Worm (Caenorhabditis elegans): Measurements from ENCODE around the gene T09F3.5.

- TF ChIP-seq snpc-4 (tag; optimal IDR thresholded peaks at IDR 0.05) (no peak), nhr-237 (tag; optimal IDR thresholded peaks at IDR 0.05) (no peak), bed-3 (GFP tag; optimal IDR thresholded peaks at IDR 0.05) (no peak)
Observed at ce11 chrII:10357468-10358007, 39.1 kb upstream of the T09F3.5 start, which contains the start of gene C07E3.3.

All from whole organism, mixed stage, embryonic.